Fruit fly (Drosophila melanogaster): ENCODE data around the gene tal-2A.

DNA sequence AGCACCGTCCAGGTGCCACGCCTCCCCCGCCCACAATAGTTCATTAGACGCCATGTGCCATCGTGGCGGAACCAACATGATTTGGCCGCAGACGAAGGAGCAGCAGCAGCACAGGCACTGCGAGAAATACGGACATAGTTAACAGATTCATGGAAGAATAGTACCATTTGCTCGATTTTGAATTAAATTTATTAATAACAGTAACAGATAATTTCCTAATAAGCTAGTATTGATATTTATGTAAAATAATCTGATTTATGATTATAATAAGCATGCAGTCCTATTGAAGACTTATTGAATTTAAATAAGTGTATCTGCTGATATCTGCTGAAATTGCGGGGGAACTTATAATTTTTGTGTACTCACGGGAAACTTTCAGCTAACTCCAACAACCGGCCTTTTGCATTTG, 15.6 kb upstream of the tal-2A start:
- TF ChIP-seq Pif1B (GFP tag; optimal IDR thresholded peaks at IDR 0.05) (peak; percentile 12), EcR (GFP tag; optimal IDR thresholded peaks at IDR 0.05) (no peak), CG10348 (GFP tag; IDR thresholded peaks at IDR 0.05) (no peak), CG32121 (GFP tag; IDR thresholded peaks at IDR 0.05) (peak; percentile 52), CG12605 (GFP tag; IDR thresholded peaks at IDR 0.05) (no peak), CG17806 (tag; optimal IDR thresholded peaks at IDR 0.05) (no peak), CG9948 (tag; optimal IDR thresholded peaks at IDR 0.05) (no peak), Ets98B (GFP tag; IDR thresholded peaks at IDR 0.05) (peak; percentile 49; the same call in 1 of the 2 replicates), rn (GFP tag; IDR thresholded peaks at IDR 0.05) (0 out of 2 replicates have a peak, but pooled peaks have one; percentile 15)

Data from whole organism, pupa.